Worm (Caenorhabditis elegans): ENCODE measurements around the gene glr-5.

DNA sequence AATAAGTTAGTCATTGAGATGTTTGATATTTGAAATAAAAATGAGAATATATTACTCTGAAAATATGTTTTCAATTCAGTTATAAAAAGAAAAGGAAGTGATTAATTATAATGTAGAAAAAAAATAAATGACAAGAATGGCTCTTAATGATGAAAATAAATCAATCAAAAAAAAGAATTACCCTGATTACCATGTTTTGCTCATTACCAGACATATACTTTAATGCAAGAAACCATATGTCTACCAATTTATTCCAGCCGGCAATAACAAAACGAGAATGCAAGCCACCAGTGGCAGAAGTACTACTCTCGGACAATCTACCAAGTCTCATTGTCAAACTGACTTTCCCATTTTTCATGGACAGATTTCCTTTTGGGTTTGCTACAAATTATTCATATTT is 32.5 kb upstream of the glr-5 start:
- TF ChIP-seq dao-5 (tag; optimal IDR thresholded peaks at IDR 0.05): no peak
- no peak for TF ChIP-seq W03F9.2 (tag; optimal IDR thresholded peaks at IDR 0.05)
- TF ChIP-seq him-1 (tag; optimal IDR thresholded peaks at IDR 0.05): no peak
